Worm (Caenorhabditis elegans): ENCODE measurements around the gene marg-1.

Gene marg-1

ce11 chrX:3781040-3781439 is at the start of gene marg-1:
marg-1 (minus strand) TSS chrX:3781140.
- TF ChIP-seq ztf-23 (GFP tag; IDR thresholded peaks at IDR 0.05) (no peak), klf-2 (GFP tag; conservative IDR thresholded peaks at IDR 0.05) (no peak), med-1 (GFP tag; optimal IDR thresholded peaks at IDR 0.05; ENCODE audit: insufficient read depth) (no peak), ref-1 (GFP tag; conservative IDR thresholded peaks at IDR 0.05) (no peak), ztf-29 (GFP tag; IDR thresholded peaks at IDR 0.05) (no peak), tab-1 (GFP tag; IDR thresholded peaks at IDR 0.05) (no peak), cog-1 (tag; optimal IDR thresholded peaks at IDR 0.05) (no peak), flt-1 (GFP tag; IDR thresholded peaks at IDR 0.05) (no peak), T22C8.4 (GFP tag; IDR thresholded peaks at IDR 0.05) (no peak)

ce11 chrX:3829605-3830004 is 48.7 kb upstream of the marg-1 start:
- TF ChIP-seq tab-1 (GFP tag; IDR thresholded peaks at IDR 0.05) (no peak), T22C8.4 (GFP tag; IDR thresholded peaks at IDR 0.05) (no peak), med-1 (GFP tag; optimal IDR thresholded peaks at IDR 0.05; ENCODE audit: insufficient read depth) (no peak), cog-1 (tag; optimal IDR thresholded peaks at IDR 0.05) (no peak), ztf-23 (GFP tag; IDR thresholded peaks at IDR 0.05) (no peak), flt-1 (GFP tag; IDR thresholded peaks at IDR 0.05) (no peak), ref-1 (GFP tag; conservative IDR thresholded peaks at IDR 0.05) (no peak), klf-2 (GFP tag; conservative IDR thresholded peaks at IDR 0.05) (no peak), ztf-29 (GFP tag; IDR thresholded peaks at IDR 0.05) (no peak)

ce11 chrX:3828598-3829204 is 47.8 kb upstream of the marg-1 start:
- TF ChIP-seq ref-1 (GFP tag; conservative IDR thresholded peaks at IDR 0.05) (no peak), tab-1 (GFP tag; IDR thresholded peaks at IDR 0.05) (no peak), ztf-23 (GFP tag; IDR thresholded peaks at IDR 0.05) (no peak), ztf-29 (GFP tag; IDR thresholded peaks at IDR 0.05) (no peak), cog-1 (tag; optimal IDR thresholded peaks at IDR 0.05) (no peak), klf-2 (GFP tag; conservative IDR thresholded peaks at IDR 0.05) (no peak), med-1 (GFP tag; optimal IDR thresholded peaks at IDR 0.05; ENCODE audit: insufficient read depth) (no peak), T22C8.4 (GFP tag; IDR thresholded peaks at IDR 0.05) (no peak)

- no peak for TF ChIP-seq cog-1 (tag; optimal IDR thresholded peaks at IDR 0.05)
- TF ChIP-seq med-1 (GFP tag; optimal IDR thresholded peaks at IDR 0.05; ENCODE audit: insufficient read depth): no peak
- no peak for TF ChIP-seq flt-1 (GFP tag; IDR thresholded peaks at IDR 0.05)
- TF ChIP-seq T22C8.4 (GFP tag; IDR thresholded peaks at IDR 0.05): no peak
- TF ChIP-seq klf-2 (GFP tag; conservative IDR thresholded peaks at IDR 0.05): no peak
- no peak for TF ChIP-seq ztf-23 (GFP tag; IDR thresholded peaks at IDR 0.05)
- no peak for TF ChIP-seq ref-1 (GFP tag; conservative IDR thresholded peaks at IDR 0.05)
- no peak for TF ChIP-seq ztf-29 (GFP tag; IDR thresholded peaks at IDR 0.05)
- no peak for TF ChIP-seq tab-1 (GFP tag; IDR thresholded peaks at IDR 0.05)
These were observed 46.4 kb upstream of the marg-1 start for ce11 chrX:3827311-3827710.

- TF ChIP-seq cog-1 (tag; optimal IDR thresholded peaks at IDR 0.05) (no peak), ztf-29 (GFP tag; IDR thresholded peaks at IDR 0.05) (no peak), flt-1 (GFP tag; IDR thresholded peaks at IDR 0.05) (no peak), med-1 (GFP tag; optimal IDR thresholded peaks at IDR 0.05; ENCODE audit: insufficient read depth) (no peak)
These were observed 45.9 kb upstream of the marg-1 start, which contains the start of gene fkh-9 for ce11 chrX:3826863-3827262. fkh-9 (minus strand) TSS chrX:3826963.

ce11 chrX:3826172-3826571 is 45.2 kb upstream of the marg-1 start:
- TF ChIP-seq tab-1 (GFP tag; IDR thresholded peaks at IDR 0.05): no peak
- no peak for TF ChIP-seq T22C8.4 (GFP tag; IDR thresholded peaks at IDR 0.05)
- no peak for TF ChIP-seq ref-1 (GFP tag; conservative IDR thresholded peaks at IDR 0.05)
- no peak for TF ChIP-seq ztf-23 (GFP tag; IDR thresholded peaks at IDR 0.05)
- TF ChIP-seq med-1 (GFP tag; optimal IDR thresholded peaks at IDR 0.05; ENCODE audit: insufficient read depth): no peak
- TF ChIP-seq ztf-29 (GFP tag; IDR thresholded peaks at IDR 0.05): no peak
- TF ChIP-seq flt-1 (GFP tag; IDR thresholded peaks at IDR 0.05): no peak
- TF ChIP-seq cog-1 (tag; optimal IDR thresholded peaks at IDR 0.05): no peak
- no peak for TF ChIP-seq klf-2 (GFP tag; conservative IDR thresholded peaks at IDR 0.05)

ce11 chrX:3824907-3825689 is 44.2 kb upstream of the marg-1 start:
- no peak for TF ChIP-seq med-1 (GFP tag; optimal IDR thresholded peaks at IDR 0.05; ENCODE audit: insufficient read depth)
- no peak for TF ChIP-seq T22C8.4 (GFP tag; IDR thresholded peaks at IDR 0.05)
- no peak for TF ChIP-seq klf-2 (GFP tag; conservative IDR thresholded peaks at IDR 0.05)
- no peak for TF ChIP-seq ztf-23 (GFP tag; IDR thresholded peaks at IDR 0.05)
- no peak for TF ChIP-seq cog-1 (tag; optimal IDR thresholded peaks at IDR 0.05)
- no peak for TF ChIP-seq ref-1 (GFP tag; conservative IDR thresholded peaks at IDR 0.05)

ce11 chrX:3824443-3824842 is 43.5 kb upstream of the marg-1 start:
- peak; percentile 24; the same call in 1 of the 2 replicates for TF ChIP-seq flt-1 (GFP tag; IDR thresholded peaks at IDR 0.05)
- no peak for TF ChIP-seq ref-1 (GFP tag; conservative IDR thresholded peaks at IDR 0.05)

- TF ChIP-seq med-1 (GFP tag; optimal IDR thresholded peaks at IDR 0.05; ENCODE audit: insufficient read depth): no peak
- no peak for TF ChIP-seq klf-2 (GFP tag; conservative IDR thresholded peaks at IDR 0.05)
- TF ChIP-seq ref-1 (GFP tag; conservative IDR thresholded peaks at IDR 0.05): no peak
- TF ChIP-seq tab-1 (GFP tag; IDR thresholded peaks at IDR 0.05): no peak
- no peak for TF ChIP-seq ztf-29 (GFP tag; IDR thresholded peaks at IDR 0.05)
- no peak for TF ChIP-seq flt-1 (GFP tag; IDR thresholded peaks at IDR 0.05)
- TF ChIP-seq ztf-23 (GFP tag; IDR thresholded peaks at IDR 0.05): no peak
- TF ChIP-seq cog-1 (tag; optimal IDR thresholded peaks at IDR 0.05): no peak
- no peak for TF ChIP-seq T22C8.4 (GFP tag; IDR thresholded peaks at IDR 0.05)
These were observed 42.9 kb upstream of the marg-1 start for ce11 chrX:3823869-3824268.

- TF ChIP-seq tab-1 (GFP tag; IDR thresholded peaks at IDR 0.05) (no peak), ztf-29 (GFP tag; IDR thresholded peaks at IDR 0.05) (no peak)
These were observed 41.1 kb upstream of the marg-1 start for ce11 chrX:3822061-3822460.
